Worm (Caenorhabditis elegans) whole organism, L4 larva: ENCODE measurements around the gene str-84.

ENCODE experiments used
- F10B5.3 ChIP-seq: sonication (generic microtip); optimal IDR thresholded peaks from 2 replicates; lab custom pipeline; 2016; ENCODE audit warnings: mild to moderate bottlenecking, missing genetic modification characterization, missing compliant biosample characterization
- F44E2.7 ChIP-seq: fragments of 200-800 bp; sonication (Bioruptor generic); IDR thresholded peaks from 2 replicates; pipeline ENCODE4 v2.1.2; 2022; ENCODE audit warnings: missing genetic modification characterization, missing compliant biosample characterization
- Y48G9A.11 ChIP-seq: fragments of 200-800 bp; sonication (Bioruptor generic); IDR thresholded peaks from 2 replicates; pipeline ENCODE4 v1.3.6; 2022; ENCODE audit warnings: missing genetic modification reagents, missing genetic modification characterization, missing compliant biosample characterization
- Y5F2A.4 ChIP-seq: fragments of 200-800 bp; sonication (Bioruptor generic); optimal IDR thresholded peaks from 2 replicates; lab custom pipeline; 2018; ENCODE audit warnings: mild to moderate bottlenecking, missing genetic modification characterization, missing compliant biosample characterization
- Y75B8A.6 ChIP-seq: fragments of 200-800 bp; sonication (Bioruptor generic); IDR thresholded peaks from 2 replicates; pipeline ENCODE4 v1.3.6; 2022; ENCODE audit warnings: missing genetic modification reagents, missing genetic modification characterization, missing compliant biosample characterization
- aha-1 ChIP-seq: fragments of 150-350 bp; peaks from one replicate; lab custom pipeline; 2014; ENCODE audit warnings: missing biosample characterization, missing genetic modification characterization
- aly-2 ChIP-seq: sonication (generic microtip); optimal IDR thresholded peaks from 2 replicates; lab custom pipeline; 2018; ENCODE audit warnings: missing biosample characterization, missing genetic modification characterization
- ceh-28 ChIP-seq: fragments of 150-350 bp; optimal IDR thresholded peaks from 2 replicates; lab custom pipeline; 2014; ENCODE audit warnings: missing biosample characterization, missing genetic modification reagents, missing genetic modification characterization
- ceh-44 ChIP-seq: fragments of 200-800 bp; sonication (Bioruptor generic); IDR thresholded peaks from 2 replicates; pipeline ENCODE4 v1.3.6; 2022; ENCODE audit warnings: missing genetic modification reagents, missing genetic modification characterization, missing compliant biosample characterization
- daf-12 ChIP-seq: fragments of 150-350 bp; optimal IDR thresholded peaks from 2 replicates; lab custom pipeline; 2014; ENCODE audit warnings: missing biosample characterization, missing genetic modification reagents, missing genetic modification characterization
- daf-8 ChIP-seq: fragments of 200-800 bp; sonication (Bioruptor generic); IDR thresholded peaks from 2 replicates; pipeline ENCODE4 v1.3.6; 2022; ENCODE audit warnings: missing genetic modification characterization, missing compliant biosample characterization
- dmd-6 ChIP-seq: fragments of 200-800 bp; sonication (Bioruptor generic); IDR thresholded peaks from 2 replicates; pipeline ENCODE4 v1.3.6; 2022; ENCODE audit warnings: missing genetic modification reagents, missing genetic modification characterization, missing compliant biosample characterization
- dmd-8 ChIP-seq: fragments of 200-800 bp; sonication (Bioruptor generic); IDR thresholded peaks from 2 replicates; pipeline ENCODE4 v1.3.6; 2022; ENCODE audit warnings: missing genetic modification characterization, missing compliant biosample characterization
- dmd-9 ChIP-seq: fragments of 200-800 bp; sonication (Bioruptor generic); IDR thresholded peaks from 2 replicates; pipeline ENCODE4 v1.3.6; 2022; ENCODE audit warnings: missing genetic modification reagents, missing genetic modification characterization, missing compliant biosample characterization
- dpl-1 ChIP-seq: fragments of 150-350 bp; optimal IDR thresholded peaks from 2 replicates; lab custom pipeline; 2014; ENCODE audit warnings: missing biosample characterization, missing genetic modification reagents, missing genetic modification characterization
- hlh-30 ChIP-seq: sonication (generic microtip); optimal IDR thresholded peaks from 2 replicates; lab custom pipeline; 2017; ENCODE audit warnings: antibody characterized with exemption, mild to moderate bottlenecking, missing genetic modification characterization, missing compliant biosample characterization; ENCODE audit not compliant: insufficient read depth
- lim-7 ChIP-seq: fragments of 200-800 bp; sonication (Bioruptor generic); IDR thresholded peaks from 2 replicates; pipeline ENCODE4 v1.3.6; 2022; ENCODE audit warnings: missing genetic modification characterization, missing compliant biosample characterization
- lin-1 ChIP-seq: fragments of 200-800 bp; sonication (Bioruptor generic); IDR thresholded peaks from 2 replicates; pipeline ENCODE4 v1.3.6; 2022; ENCODE audit warnings: missing genetic modification reagents, missing genetic modification characterization, missing compliant biosample characterization
- lin-38 ChIP-seq: fragments of 200-800 bp; sonication (Bioruptor generic); IDR thresholded peaks from 2 replicates; pipeline ENCODE4 v1.3.6; 2022; ENCODE audit warnings: missing genetic modification reagents, missing genetic modification characterization, missing compliant biosample characterization
- lin-39 ChIP-seq: fragments of 150-350 bp; optimal IDR thresholded peaks from 2 replicates; lab custom pipeline; 2014; ENCODE audit warnings: missing biosample characterization, missing genetic modification reagents, missing genetic modification characterization
- madf-5 ChIP-seq, 2 experiments: fragments of 200-800 bp; sonication (Bioruptor generic); IDR thresholded peaks; 2 replicates each; pipeline ENCODE4 v1.3.6; 2022; ENCODE audit warnings: missing compliant biosample characterization in 2 of 2, missing genetic modification characterization in 2 of 2
- madf-9 ChIP-seq: fragments of 200-800 bp; sonication (Bioruptor generic); conservative IDR thresholded peaks from 2 replicates; pipeline ENCODE4 v1.3.6; 2022; ENCODE audit warnings: missing genetic modification reagents, missing genetic modification characterization, missing compliant biosample characterization
- nhr-102 ChIP-seq: sonication (generic microtip); optimal IDR thresholded peaks from 2 replicates; lab custom pipeline; 2016; ENCODE audit warnings: mild to moderate bottlenecking, missing genetic modification characterization, moderate library complexity, missing compliant biosample characterization
- nhr-25 ChIP-seq: sonication (generic microtip); optimal IDR thresholded peaks from 2 replicates; lab custom pipeline; 2017; ENCODE audit warnings: missing genetic modification characterization, mild to moderate bottlenecking, missing compliant biosample characterization, antibody characterized with exemption, moderate library complexity, borderline replicate concordance; ENCODE audit not compliant: insufficient read depth
- nhr-77 ChIP-seq: fragments of 150-350 bp; optimal IDR thresholded peaks from 2 replicates; lab custom pipeline; 2014; ENCODE audit warnings: missing biosample characterization, missing genetic modification characterization
- pha-4 ChIP-seq, 2 experiments: fragments of 150-350 bp in 1 of 2; fragments of 200-800 bp in 1 of 2; sonication (Bioruptor generic) in 1 of 2; IDR thresholded peaks in 1 of 2; optimal IDR thresholded peaks in 1 of 2; 2 replicates each; pipeline versions ENCODE4 v1.3.6 to Lab custom; 2014 to 2022; ENCODE audit warnings: missing genetic modification characterization in 2 of 2, missing genetic modification reagents in 2 of 2, missing biosample characterization in 1 of 2, missing compliant biosample characterization in 1 of 2
- rbr-2 ChIP-seq: sonication (generic microtip); optimal IDR thresholded peaks from 2 replicates; lab custom pipeline; 2016; ENCODE audit warnings: missing genotype, missing genetic modification characterization, missing compliant biosample characterization
- saeg-2 ChIP-seq: fragments of 200-800 bp; sonication (Bioruptor generic); IDR thresholded peaks from 2 replicates; pipeline ENCODE4 v1.3.6; 2022; ENCODE audit warnings: missing genetic modification reagents, missing genetic modification characterization, missing compliant biosample characterization
- snpc-4 ChIP-seq: fragments of 150-350 bp; optimal IDR thresholded peaks from 2 replicates; lab custom pipeline; 2014; ENCODE audit warnings: missing biosample characterization, missing genetic modification characterization
- spr-1 ChIP-seq: sonication (generic microtip); optimal IDR thresholded peaks from 2 replicates; lab custom pipeline; 2016; ENCODE audit warnings: mild to moderate bottlenecking, missing genetic modification characterization, missing compliant biosample characterization
- spr-3 ChIP-seq: fragments of 200-800 bp; sonication (Bioruptor generic); optimal IDR thresholded peaks from 2 replicates; lab custom pipeline; 2018; ENCODE audit warnings: mild to moderate bottlenecking, missing genetic modification characterization, missing compliant biosample characterization
- unc-62 ChIP-seq, 3 experiments: fragments of 150-350 bp in 1 of 3; sonication (generic microtip); optimal IDR thresholded peaks in 2 of 3; peaks in 1 of 3; 1 replicate in 1 of 3; 2 replicates in 2 of 3; lab custom pipeline; 2014 to 2017; ENCODE audit warnings: missing biosample characterization in 3 of 3, missing genetic modification characterization in 3 of 3, missing genetic modification reagents in 3 of 3, missing genotype in 1 of 3
- vab-7 ChIP-seq: fragments of 200-800 bp; sonication (Bioruptor generic); IDR thresholded peaks from 2 replicates; pipeline ENCODE4 v1.3.6; 2022; ENCODE audit warnings: missing genetic modification reagents, missing genetic modification characterization, missing compliant biosample characterization
- zag-1 ChIP-seq: fragments of 150-350 bp; optimal IDR thresholded peaks from 2 replicates; lab custom pipeline; 2014; ENCODE audit warnings: missing biosample characterization, missing genetic modification characterization
- zip-11 ChIP-seq: fragments of 200-800 bp; sonication (Bioruptor generic); IDR thresholded peaks from 2 replicates; pipeline ENCODE4 v1.3.6; 2022; ENCODE audit warnings: missing genetic modification characterization, missing compliant biosample characterization
- zip-2 ChIP-seq: fragments of 150-350 bp; optimal IDR thresholded peaks from 2 replicates; lab custom pipeline; 2014; ENCODE audit warnings: missing biosample characterization, missing genetic modification characterization

The str-84 gene

DNA sequence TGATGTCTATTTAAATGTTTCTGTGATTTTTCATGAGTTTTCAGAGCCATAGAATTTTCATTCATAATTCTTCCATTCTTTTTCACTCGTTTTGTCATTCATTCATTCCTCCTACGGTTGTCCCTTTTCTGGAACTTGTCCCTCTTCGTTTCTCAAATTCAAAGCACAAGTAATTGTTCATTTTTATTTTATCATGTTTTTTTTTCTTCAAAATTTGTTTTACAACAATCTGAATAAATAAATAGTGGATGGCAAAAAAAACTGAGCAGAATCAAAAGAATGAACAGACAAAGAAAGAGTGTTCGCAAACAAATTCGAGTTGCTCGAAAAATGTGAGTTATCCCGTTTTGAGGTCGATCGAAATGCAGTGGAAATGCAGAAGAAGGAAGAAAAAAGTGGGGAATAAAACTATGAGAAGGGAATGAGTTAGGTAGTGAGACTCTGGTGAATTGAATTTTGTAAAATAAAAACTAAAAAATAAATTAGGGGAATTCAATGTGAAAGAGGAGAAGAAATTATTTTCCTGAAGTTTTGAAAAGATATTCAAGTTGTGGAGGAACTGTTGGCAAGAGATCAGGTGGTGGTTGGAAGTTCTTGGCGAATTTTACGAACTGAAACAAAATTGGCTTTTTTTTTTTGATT is 41.2 kb downstream of the str-84 start (continued):
- TF ChIP-seq lim-7 (GFP tag; lab: Robert Waterston, UW) (0 out of 2 replicates have a peak, but pooled peaks have one; percentile 35), rbr-2 (tag; lab: Kevin White, UChicago) (peak; percentile 11), dmd-6 (0 out of 2 replicates have a peak, but pooled peaks have one; percentile 14), pha-4 (GFP tag; IDR thresholded peaks at IDR 0.05; lab: Robert Waterston, UW) (peak; percentile 54), pha-4 (tag; optimal IDR thresholded peaks at IDR 0.05; lab: Kevin White, UChicago) (no peak), F10B5.3 (no peak), lin-38 (GFP tag; lab: Robert Waterston, UW) (peak; percentile 29; the same call in 1 of the 2 replicates), saeg-2 (GFP tag; lab: Robert Waterston, UW) (no peak), zip-2 (tag; lab: Kevin White, UChicago) (peak; percentile 55), nhr-77 (no peak), Y5F2A.4 (peak; percentile 55)

DNA sequence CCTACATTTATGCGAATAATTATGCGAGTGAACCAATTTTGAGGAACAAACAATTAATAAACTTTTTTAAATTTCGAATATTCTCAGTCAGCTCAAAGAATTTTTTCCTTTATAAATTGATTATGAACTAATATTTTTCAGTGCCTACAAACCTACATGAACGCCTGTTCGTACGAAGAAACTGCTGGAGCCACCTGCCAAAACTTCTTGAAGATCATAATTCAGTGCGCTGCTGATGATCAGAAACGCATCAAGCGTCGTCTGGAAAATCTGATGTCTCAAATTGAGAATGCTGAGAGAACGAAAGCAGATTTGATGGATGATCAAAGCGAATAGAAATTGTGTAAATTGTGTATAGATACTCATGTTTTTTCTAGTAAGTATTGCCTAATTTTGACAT is 41.8 kb downstream of the str-84 start:
- TF ChIP-seq daf-12, result no peak
- no peak for TF ChIP-seq lin-39 (tag; lab: Kevin White, UChicago)
- peak; percentile 18; the same call in 1 of the 2 replicates for TF ChIP-seq vab-7
- no peak for TF ChIP-seq Y48G9A.11 (GFP tag; lab: Robert Waterston, UW)
- TF ChIP-seq ceh-28 (tag; lab: Kevin White, UChicago), result no peak
- no peak for TF ChIP-seq dmd-6
- no peak for TF ChIP-seq snpc-4 (tag; lab: Kevin White, UChicago)
- no peak for TF ChIP-seq zip-11
- TF ChIP-seq madf-5 (GFP tag; IDR thresholded peaks at IDR 0.05; lab: Robert Waterston, UW), result 0 out of 4 replicates have a peak, but pooled peaks of 1 of the 2 experiments have one; percentile 37
- peak; percentile 35; the same call in 1 of the 2 replicates for TF ChIP-seq lim-7 (GFP tag; lab: Robert Waterston, UW)
- no peak for TF ChIP-seq Y75B8A.6 (GFP tag; lab: Robert Waterston, UW)
- TF ChIP-seq dmd-9 (GFP tag; lab: Robert Waterston, UW), result no peak
- no peak for TF ChIP-seq zag-1 (tag; lab: Kevin White, UChicago)
- TF ChIP-seq hlh-30 (tag; lab: Kevin White, UChicago), result no peak
- TF ChIP-seq unc-62 (GFP tag; optimal IDR thresholded peaks at IDR 0.05 in 1 of 2; lab: Kevin White, UChicago), result peak in 1 of 2 experiments; percentile 12
- TF ChIP-seq unc-62 (tag; optimal IDR thresholded peaks at IDR 0.05; lab: Kevin White, UChicago), result no peak
- TF ChIP-seq madf-9 (GFP tag; lab: Robert Waterston, UW), result no peak; the same call in 1 of the 2 replicates
- no peak for TF ChIP-seq nhr-25 (tag; lab: Kevin White, UChicago)
- TF ChIP-seq dmd-8 (GFP tag; lab: Robert Waterston, UW), result 0 out of 2 replicates have a peak, but pooled peaks have one; percentile 57
- TF ChIP-seq aly-2, result no peak
- no peak for TF ChIP-seq F44E2.7
- TF ChIP-seq spr-3, result no peak
- TF ChIP-seq spr-1 (tag; lab: Kevin White, UChicago), result no peak
- no peak for TF ChIP-seq nhr-102 (tag; lab: Kevin White, UChicago)
- no peak for TF ChIP-seq dpl-1 (GFP tag; lab: Kevin White, UChicago)
- TF ChIP-seq nhr-77, result no peak
- TF ChIP-seq lin-1, result no peak
- no peak for TF ChIP-seq daf-8 (GFP tag; lab: Robert Waterston, UW)
- TF ChIP-seq ceh-44 (GFP tag; lab: Robert Waterston, UW), result no peak
- TF ChIP-seq F10B5.3, result no peak

DNA sequence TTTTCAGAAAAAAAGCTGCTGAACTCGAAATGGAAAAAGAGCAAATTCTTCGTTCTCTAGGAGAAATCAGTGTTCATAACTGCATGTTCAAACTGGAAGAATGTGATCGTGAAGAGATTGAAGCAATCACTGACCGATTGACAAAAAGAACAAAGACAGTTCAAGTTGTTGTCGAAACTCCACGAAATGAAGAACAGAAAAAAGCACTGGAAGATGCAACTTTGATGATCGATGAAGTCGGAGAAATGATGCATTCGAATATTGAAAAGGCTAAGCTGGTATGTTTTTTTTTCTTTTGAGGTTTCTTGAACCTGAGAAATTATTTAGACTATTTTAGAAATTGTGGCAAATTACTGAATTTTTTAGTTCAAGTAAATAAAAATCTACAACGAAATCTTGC is 42.3 kb downstream of the str-84 start:
- 0 out of 2 replicates have a peak, but pooled peaks have one; percentile 5 for TF ChIP-seq madf-9 (GFP tag; lab: Robert Waterston, UW)
- TF ChIP-seq pha-4 (GFP tag; IDR thresholded peaks at IDR 0.05; lab: Robert Waterston, UW), result no peak
- TF ChIP-seq pha-4 (tag; optimal IDR thresholded peaks at IDR 0.05; lab: Kevin White, UChicago), result no peak
- peak; percentile 56 for TF ChIP-seq aha-1 (tag; lab: Kevin White, UChicago)
